Fruit fly (Drosophila melanogaster) whole organism, prepupa: Measurements from ENCODE around the gene PH4alphaPV.

Source experiments
- Blimp-1 ChIP-seq: fragments of 200-800 bp; sonication (Bioruptor generic); optimal IDR thresholded peaks from 3 replicates; lab custom pipeline; 2017; ENCODE audit warnings: missing biosample characterization, missing genetic modification characterization, mild to moderate bottlenecking, moderate library complexity, missing genetic modification reagents
- CG10631 ChIP-seq: fragments of 200-800 bp; sonication (Bioruptor generic); optimal IDR thresholded peaks from 2 replicates; lab custom pipeline; 2016; ENCODE audit warnings: missing biosample characterization, missing genetic modification characterization
- CG11294 ChIP-seq: fragments of 200-800 bp; sonication (Bioruptor generic); IDR thresholded peaks from 2 replicates; pipeline ENCODE4 v1.3.6; 2022; ENCODE audit warnings: missing biosample characterization, missing genetic modification characterization
- CG15336 ChIP-seq: fragments of 200-800 bp; sonication (Bioruptor generic); IDR thresholded peaks from 2 replicates; pipeline ENCODE4 v1.3.6; 2022; ENCODE audit warnings: missing biosample characterization, missing genetic modification characterization
- CG1621 ChIP-seq: fragments of 200-800 bp; sonication (Bioruptor generic); optimal IDR thresholded peaks from 3 replicates; lab custom pipeline; 2018; ENCODE audit warnings: missing biosample characterization, mild to moderate bottlenecking, missing genetic modification characterization
- CG3032 ChIP-seq: fragments of 200-800 bp; optimal IDR thresholded peaks from 2 replicates; lab custom pipeline; 2019; ENCODE audit warnings: missing biosample characterization, mild to moderate bottlenecking, missing genetic modification characterization, moderate library complexity
- CG4318 ChIP-seq: fragments of 200-800 bp; sonication (Bioruptor generic); optimal IDR thresholded peaks from 3 replicates; lab custom pipeline; 2017; ENCODE audit warnings: missing biosample characterization, mild to moderate bottlenecking, missing genetic modification characterization
- CG6276 ChIP-seq: fragments of 200-800 bp; sonication (Bioruptor generic); optimal IDR thresholded peaks from 2 replicates; lab custom pipeline; 2017; ENCODE audit warnings: missing biosample characterization, mild to moderate bottlenecking, missing genetic modification characterization
- CG6808 ChIP-seq: fragments of 200-800 bp; sonication (Bioruptor generic); optimal IDR thresholded peaks from 3 replicates; lab custom pipeline; 2017; ENCODE audit warnings: missing biosample characterization, missing genetic modification characterization, mild to moderate bottlenecking, moderate library complexity, missing genetic modification reagents
- CG6854 ChIP-seq: fragments of 200-800 bp; sonication (Bioruptor generic); optimal IDR thresholded peaks from 2 replicates; lab custom pipeline; 2017; ENCODE audit warnings: missing biosample characterization, mild to moderate bottlenecking, missing genetic modification characterization
- CG8319 ChIP-seq: fragments of 200-800 bp; sonication (Bioruptor generic); optimal IDR thresholded peaks from 3 replicates; lab custom pipeline; 2016; ENCODE audit warnings: missing biosample characterization, missing genetic modification characterization
- CG8632 ChIP-seq: fragments of 200-800 bp; sonication (Bioruptor generic); optimal IDR thresholded peaks from 3 replicates; lab custom pipeline; 2016; ENCODE audit warnings: missing biosample characterization, missing genetic modification characterization
- CG9139 ChIP-seq: fragments of 200-800 bp; sonication (Bioruptor generic); optimal IDR thresholded peaks from 3 replicates; lab custom pipeline; 2017; ENCODE audit warnings: missing biosample characterization, mild to moderate bottlenecking, missing genetic modification characterization
- Eip75B ChIP-seq: fragments of 200-800 bp; sonication (Bioruptor generic); optimal IDR thresholded peaks from 3 replicates; lab custom pipeline; 2016; ENCODE audit warnings: missing biosample characterization, missing genetic modification characterization
- Eip78C ChIP-seq: fragments of 200-800 bp; sonication (Bioruptor generic); peaks from one replicate; lab custom pipeline; 2016; ENCODE audit warnings: missing biosample characterization, missing genetic modification characterization
- Ets21C ChIP-seq: fragments of 200-800 bp; sonication (Bioruptor generic); optimal IDR thresholded peaks from 3 replicates; lab custom pipeline; 2016; ENCODE audit warnings: missing biosample characterization, missing genetic modification characterization
- Hr38 ChIP-seq: sonication (Bioruptor generic); optimal IDR thresholded peaks from 2 replicates; lab custom pipeline; 2016; ENCODE audit warnings: missing biosample characterization, missing genetic modification characterization
- Lpt ChIP-seq: fragments of 200-800 bp; sonication (Bioruptor generic); optimal IDR thresholded peaks from 3 replicates; lab custom pipeline; 2016; ENCODE audit warnings: missing biosample characterization, missing genetic modification characterization
- Met ChIP-seq: fragments of 200-800 bp; sonication (Bioruptor generic); optimal IDR thresholded peaks from 3 replicates; lab custom pipeline; 2016; ENCODE audit warnings: missing biosample characterization, missing genetic modification characterization
- OdsH ChIP-seq: fragments of 200-800 bp; sonication (Bioruptor generic); optimal IDR thresholded peaks from 3 replicates; lab custom pipeline; 2016; ENCODE audit warnings: missing biosample characterization, missing genetic modification characterization
- Smox ChIP-seq: fragments of 200-800 bp; sonication (Bioruptor generic); optimal IDR thresholded peaks from 3 replicates; lab custom pipeline; 2016; ENCODE audit warnings: missing biosample characterization, missing genetic modification characterization
- Sox14 ChIP-seq: fragments of 200-800 bp; sonication (Bioruptor generic); optimal IDR thresholded peaks from 3 replicates; lab custom pipeline; 2016; ENCODE audit warnings: missing biosample characterization, missing genetic modification characterization
- achi ChIP-seq: fragments of 200-800 bp; sonication (Bioruptor generic); optimal IDR thresholded peaks from 3 replicates; lab custom pipeline; 2016; ENCODE audit warnings: missing biosample characterization, missing genetic modification characterization
- acj6 ChIP-seq: fragments of 200-800 bp; sonication (Bioruptor generic); optimal IDR thresholded peaks from 3 replicates; lab custom pipeline; 2016; ENCODE audit warnings: missing biosample characterization, missing genetic modification characterization
- dsx ChIP-seq: fragments of 200-800 bp; optimal IDR thresholded peaks from 3 replicates; lab custom pipeline; 2019; ENCODE audit warnings: missing biosample characterization, mild to moderate bottlenecking, missing genetic modification characterization, moderate library complexity; ENCODE audit not compliant: poor library complexity, severe bottlenecking
- eg ChIP-seq: fragments of 200-800 bp; sonication (Bioruptor generic); IDR thresholded peaks from 3 replicates; pipeline ENCODE4 v1.3.6; 2022; ENCODE audit warnings: missing biosample characterization, missing genetic modification characterization
- esn ChIP-seq: fragments of 200-800 bp; sonication (Bioruptor generic); optimal IDR thresholded peaks from 2 replicates; lab custom pipeline; 2016; ENCODE audit warnings: missing biosample characterization, mild to moderate bottlenecking, missing genetic modification characterization, moderate library complexity
- fd59A ChIP-seq: fragments of 200-800 bp; sonication (Bioruptor generic); optimal IDR thresholded peaks from 2 replicates; lab custom pipeline; 2017; ENCODE audit warnings: missing biosample characterization, mild to moderate bottlenecking, missing genetic modification characterization, missing genetic modification reagents
- fkh ChIP-seq: fragments of 200-800 bp; sonication (Bioruptor generic); optimal IDR thresholded peaks from 3 replicates; lab custom pipeline; 2017; ENCODE audit warnings: missing biosample characterization, mild to moderate bottlenecking, missing genetic modification characterization, moderate library complexity
- lz ChIP-seq: fragments of 200-800 bp; sonication (Bioruptor generic); optimal IDR thresholded peaks from 3 replicates; lab custom pipeline; 2016; ENCODE audit warnings: missing biosample characterization, missing genetic modification characterization
- pdm3 ChIP-seq: fragments of 200-800 bp; sonication (Bioruptor generic); optimal IDR thresholded peaks from 3 replicates; lab custom pipeline; 2016; ENCODE audit warnings: missing biosample characterization, missing genetic modification characterization
- spab ChIP-seq: fragments of 200-800 bp; sonication (Bioruptor generic); optimal IDR thresholded peaks from 2 replicates; lab custom pipeline; 2017; ENCODE audit warnings: missing biosample characterization, mild to moderate bottlenecking, missing genetic modification characterization, missing genetic modification reagents
- ss ChIP-seq, 2 experiments: fragments of 200-800 bp; sonication (Bioruptor generic); optimal IDR thresholded peaks; 2 replicates in 1 of 2; 3 replicates in 1 of 2; lab custom pipeline; 2017 to 2018; ENCODE audit warnings: mild to moderate bottlenecking in 2 of 2, missing biosample characterization in 2 of 2, missing genetic modification characterization in 2 of 2, moderate library complexity in 1 of 2

The PH4alphaPV gene

dm6 chr3R:30621806-30622205, 26.5 kb downstream of the PH4alphaPV start, which contains the start of gene CG44954:
Gene CG44954 (minus strand): TSS chr3R:30621906.
- TF ChIP-seq CG10631 (GFP tag; lab: Kevin White, UChicago) (no peak), CG6276 (GFP tag; lab: Kevin White, UChicago) (no peak), Eip75B (GFP tag; lab: Kevin White, UChicago) (no peak), CG9139 (GFP tag; lab: Kevin White, UChicago) (no peak), fkh (GFP tag; lab: Kevin White, UChicago) (no peak), dsx (GFP tag; lab: Kevin White, UChicago) (no peak), Hr38 (GFP tag; lab: Kevin White, UChicago) (no peak), ss (GFP tag; optimal IDR thresholded peaks at IDR 0.05; lab: Kevin White, UChicago) (no peak), CG8319 (GFP tag; lab: Kevin White, UChicago) (no peak), CG15336 (GFP tag; lab: Robert Waterston, UW) (no peak), Lpt (GFP tag; lab: Kevin White, UChicago) (no peak), CG4318 (GFP tag; lab: Kevin White, UChicago) (no peak)

DNA sequence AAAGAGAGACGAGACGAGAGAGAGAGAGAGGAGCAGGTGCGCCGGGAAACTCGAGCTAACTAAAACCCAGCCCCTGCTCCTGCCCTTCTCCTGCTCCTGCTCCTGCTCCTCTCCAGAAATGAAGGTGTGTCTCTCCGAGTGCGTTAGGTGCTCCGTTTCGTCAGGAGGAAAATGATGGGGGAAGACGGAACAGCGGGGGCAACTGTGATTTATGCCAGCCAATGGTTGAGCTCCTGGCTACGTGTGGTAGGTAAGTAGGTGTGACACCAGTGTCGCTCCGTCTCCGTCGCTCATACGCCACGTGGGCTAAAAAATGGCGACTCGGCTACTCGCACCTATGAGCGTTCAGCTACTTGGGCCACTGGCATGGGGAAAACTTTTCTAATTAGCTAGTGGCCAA, 30.9 kb downstream of the PH4alphaPV start:
- no peak for TF ChIP-seq CG6808 (GFP tag; lab: Kevin White, UChicago)
- no peak for TF ChIP-seq achi (GFP tag; lab: Kevin White, UChicago)
- TF ChIP-seq spab (GFP tag; lab: Kevin White, UChicago): no peak
- TF ChIP-seq CG6854: no peak
- TF ChIP-seq Met (GFP tag; lab: Kevin White, UChicago): no peak
- TF ChIP-seq CG3032: no peak
- no peak for TF ChIP-seq fd59A
- TF ChIP-seq Eip78C (GFP tag; lab: Kevin White, UChicago): no peak
- no peak for TF ChIP-seq lz (GFP tag; lab: Kevin White, UChicago)
- no peak for TF ChIP-seq CG10631 (GFP tag; lab: Kevin White, UChicago)
- no peak for TF ChIP-seq OdsH (GFP tag; lab: Kevin White, UChicago)
- TF ChIP-seq pdm3 (GFP tag; lab: Kevin White, UChicago): no peak
- no peak for TF ChIP-seq Ets21C (GFP tag; lab: Kevin White, UChicago)
- TF ChIP-seq dsx (GFP tag; lab: Kevin White, UChicago): no peak
- TF ChIP-seq esn (GFP tag; lab: Kevin White, UChicago): no peak

DNA sequence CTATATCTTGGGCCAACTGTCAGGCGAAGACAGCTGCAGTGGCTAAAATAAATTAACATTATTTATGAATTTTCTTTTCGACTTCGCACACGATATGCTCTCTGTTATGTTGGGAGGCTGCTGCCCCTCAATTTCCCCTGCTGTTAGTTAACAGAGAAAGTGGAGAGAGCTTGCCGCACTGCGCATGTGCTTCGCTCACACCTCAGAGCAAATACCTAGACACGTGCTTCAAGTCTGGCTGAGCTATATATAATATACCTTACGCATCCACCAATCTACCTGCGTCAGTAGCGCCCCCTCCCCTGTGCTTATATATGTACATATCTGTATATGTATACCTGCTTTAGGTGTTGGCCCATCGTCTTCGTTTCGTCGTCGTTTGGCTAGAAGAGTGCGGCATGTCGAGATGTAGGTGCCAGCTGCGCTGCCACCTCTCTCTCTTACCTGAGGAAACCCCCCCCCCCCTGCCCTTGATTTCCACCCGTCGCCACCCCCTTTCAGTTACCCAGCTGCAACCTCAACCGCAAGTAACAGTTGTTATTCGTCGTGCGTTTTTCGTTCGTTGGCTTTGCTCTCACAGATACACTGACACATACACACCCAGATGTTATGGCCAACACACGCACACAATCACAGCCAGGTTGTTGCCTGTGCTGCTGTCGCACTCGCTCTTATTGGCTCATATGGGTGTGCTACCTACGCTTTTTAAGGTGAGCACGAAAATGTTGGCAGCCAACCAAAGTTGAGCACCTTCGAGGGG, 32.1 kb downstream of the PH4alphaPV start:
- TF ChIP-seq Smox (no peak), CG8632 (GFP tag; lab: Kevin White, UChicago) (no peak), Eip75B (GFP tag; lab: Kevin White, UChicago) (no peak), Blimp-1 (no peak), Met (GFP tag; lab: Kevin White, UChicago) (no peak), CG11294 (no peak), CG8319 (GFP tag; lab: Kevin White, UChicago) (no peak), CG15336 (GFP tag; lab: Robert Waterston, UW) (no peak), Lpt (GFP tag; lab: Kevin White, UChicago) (no peak), dsx (GFP tag; lab: Kevin White, UChicago) (no peak)

dm6 chr3R:30605889-30606288, 42.5 kb downstream of the PH4alphaPV start, which contains the start of gene CG31016:
Gene CG31016 (plus strand): TSS chr3R:30606189.
- TF ChIP-seq spab (GFP tag; lab: Kevin White, UChicago): no peak
- TF ChIP-seq CG10631 (GFP tag; lab: Kevin White, UChicago): no peak
- TF ChIP-seq Blimp-1: no peak
- TF ChIP-seq Hr38 (GFP tag; lab: Kevin White, UChicago): no peak

DNA sequence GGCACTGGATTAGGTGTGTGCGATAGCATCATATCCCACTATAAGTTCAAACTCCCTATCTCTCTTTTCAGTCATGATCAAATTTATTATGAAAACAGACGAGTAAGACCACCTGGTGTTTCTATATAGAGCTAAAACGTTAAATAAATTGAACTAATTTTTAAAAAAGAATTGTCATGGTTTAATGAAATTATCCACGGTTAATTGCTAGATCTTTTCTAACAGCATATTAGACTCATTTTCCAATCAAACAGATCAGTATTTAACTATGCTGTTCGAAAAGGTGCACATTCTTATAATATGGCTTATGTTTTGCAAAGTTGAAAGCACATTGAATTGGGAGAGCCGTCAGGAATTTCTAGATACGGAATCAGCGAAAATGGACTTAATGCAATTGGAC, 44.5 kb downstream of the PH4alphaPV start, which contains the start of gene PH4alphaNE3:
Gene PH4alphaNE3, plus strand, starts transcription at position 301 of the 400 bp plus-strand sequence.
- no peak for TF ChIP-seq Hr38 (GFP tag; lab: Kevin White, UChicago)
- no peak for TF ChIP-seq eg (GFP tag; lab: Robert Waterston, UW)
- no peak for TF ChIP-seq Sox14 (GFP tag; lab: Kevin White, UChicago)
- TF ChIP-seq CG15336 (GFP tag; lab: Robert Waterston, UW): no peak
- no peak for TF ChIP-seq Eip75B (GFP tag; lab: Kevin White, UChicago)
- no peak for TF ChIP-seq fkh (GFP tag; lab: Kevin White, UChicago)
- TF ChIP-seq CG1621 (tag; lab: Kevin White, UChicago): no peak
- TF ChIP-seq acj6 (GFP tag; lab: Kevin White, UChicago): no peak
